Fruit fly (Drosophila melanogaster) whole organism, embryonic: ENCODE data around the gene CG4297.

Source experiments
- Atf6 ChIP-seq: fragments of 200-800 bp; sonication (Bioruptor generic); IDR thresholded peaks from 2 replicates; pipeline ENCODE4 v1.3.6; 2022; ENCODE audit warnings: missing biosample characterization, missing genetic modification characterization
- B-H2 ChIP-seq: fragments of 200-800 bp; sonication (Bioruptor generic); optimal IDR thresholded peaks from 2 replicates; lab custom pipeline; 2018; ENCODE audit warnings: missing biosample characterization, mild to moderate bottlenecking, missing genetic modification characterization
- Bgb ChIP-seq: fragments of 200-800 bp; sonication (Bioruptor generic); IDR thresholded peaks from 2 replicates; pipeline ENCODE4 v1.3.6; 2022; ENCODE audit warnings: missing biosample characterization, missing genetic modification characterization; ENCODE audit not compliant: partially characterized antibody
- CG10274 ChIP-seq: fragments of 200-800 bp; sonication (Bioruptor generic); optimal IDR thresholded peaks from 3 replicates; lab custom pipeline; 2017; ENCODE audit warnings: missing biosample characterization, mild to moderate bottlenecking, missing genetic modification characterization
- CG10462 ChIP-seq: fragments of 200-800 bp; sonication (Bioruptor generic); optimal IDR thresholded peaks from 2 replicates; lab custom pipeline; 2016; ENCODE audit warnings: missing biosample characterization, missing genetic modification characterization
- CG11093 ChIP-seq: fragments of 200-800 bp; sonication (Bioruptor generic); IDR thresholded peaks from 3 replicates; pipeline ENCODE4 v1.3.6; 2022; ENCODE audit warnings: missing biosample characterization, missing genetic modification characterization
- CG12155 ChIP-seq: fragments of 200-800 bp; sonication (Bioruptor generic); optimal IDR thresholded peaks from 3 replicates; lab custom pipeline; 2016; ENCODE audit warnings: missing biosample characterization, missing genetic modification characterization
- CG13624 ChIP-seq: fragments of 200-800 bp; sonication (Bioruptor generic); optimal IDR thresholded peaks from 2 replicates; lab custom pipeline; 2016; ENCODE audit warnings: missing biosample characterization, missing genetic modification characterization
- CG13775 ChIP-seq: fragments of 200-800 bp; sonication (Bioruptor generic); optimal IDR thresholded peaks from 3 replicates; lab custom pipeline; 2017; ENCODE audit warnings: missing biosample characterization, mild to moderate bottlenecking, missing genetic modification characterization
- CG13894 ChIP-seq: fragments of 200-800 bp; sonication (Bioruptor generic); optimal IDR thresholded peaks from 3 replicates; lab custom pipeline; 2018; ENCODE audit warnings: missing biosample characterization, mild to moderate bottlenecking, missing genetic modification characterization, moderate library complexity
- CG14860 ChIP-seq: fragments of 200-800 bp; sonication (Bioruptor generic); IDR thresholded peaks from 3 replicates; pipeline ENCODE4 v1.3.6; 2022; ENCODE audit warnings: missing biosample characterization, missing genetic modification characterization; ENCODE audit not compliant: partially characterized antibody
- CG1647 ChIP-seq: fragments of 200-800 bp; sonication (Bioruptor generic); optimal IDR thresholded peaks from 3 replicates; lab custom pipeline; 2016; ENCODE audit warnings: missing biosample characterization, missing genetic modification characterization
- CG17186 ChIP-seq: fragments of 200-800 bp; sonication (Bioruptor generic); optimal IDR thresholded peaks from 3 replicates; lab custom pipeline; 2017; ENCODE audit warnings: missing biosample characterization, missing genetic modification reagents, missing genetic modification characterization
- CG17829 ChIP-seq: fragments of 200-800 bp; optimal IDR thresholded peaks from 2 replicates; lab custom pipeline; 2019; ENCODE audit warnings: missing biosample characterization, mild to moderate bottlenecking, missing genetic modification characterization, moderate library complexity
- CG2116 ChIP-seq: fragments of 200-800 bp; sonication (Bioruptor generic); optimal IDR thresholded peaks from 3 replicates; lab custom pipeline; 2018; ENCODE audit warnings: missing biosample characterization, mild to moderate bottlenecking, missing genetic modification characterization
- CG32767 ChIP-seq: fragments of 200-800 bp; sonication (Bioruptor generic); IDR thresholded peaks from 2 replicates; pipeline ENCODE4 v1.3.6; 2022; ENCODE audit warnings: missing biosample characterization, missing genetic modification characterization
- CG33557 ChIP-seq: fragments of 200-800 bp; sonication (Bioruptor generic); optimal IDR thresholded peaks from 2 replicates; lab custom pipeline; 2019; ENCODE audit warnings: missing biosample characterization, mild to moderate bottlenecking, missing genetic modification characterization, moderate library complexity
- CG6272 ChIP-seq: fragments of 200-800 bp; sonication (Bioruptor generic); IDR thresholded peaks from 2 replicates; pipeline ENCODE4 v1.3.6; 2022; ENCODE audit warnings: missing biosample characterization, missing genetic modification characterization
- CG7556 ChIP-seq: fragments of 200-800 bp; sonication (Bioruptor generic); optimal IDR thresholded peaks from 2 replicates; lab custom pipeline; 2017; ENCODE audit warnings: missing biosample characterization, mild to moderate bottlenecking, missing genetic modification characterization
- CG7745 ChIP-seq: fragments of 200-800 bp; sonication (Bioruptor generic); optimal IDR thresholded peaks from 2 replicates; lab custom pipeline; 2018; ENCODE audit warnings: missing biosample characterization, mild to moderate bottlenecking, missing genetic modification characterization, moderate library complexity
- CG7987 ChIP-seq: fragments of 200-800 bp; sonication (Bioruptor generic); optimal IDR thresholded peaks from 2 replicates; lab custom pipeline; 2018; ENCODE audit warnings: missing biosample characterization, mild to moderate bottlenecking, missing genetic modification characterization, moderate library complexity
- Dbx ChIP-seq: fragments of 200-800 bp; sonication (Bioruptor generic); IDR thresholded peaks from 3 replicates; pipeline ENCODE4 v1.3.6; 2022; ENCODE audit warnings: missing biosample characterization, missing genetic modification characterization
- H15 ChIP-seq: fragments of 200-800 bp; sonication (Bioruptor generic); IDR thresholded peaks from 3 replicates; pipeline ENCODE4 v1.3.6; 2022; ENCODE audit warnings: missing biosample characterization, missing genetic modification characterization
- HLH4C ChIP-seq: fragments of 200-800 bp; sonication (Bioruptor generic); IDR thresholded peaks from 3 replicates; pipeline ENCODE4 v1.3.6; 2022; ENCODE audit warnings: missing biosample characterization, missing genetic modification characterization; ENCODE audit not compliant: partially characterized antibody
- Mad ChIP-seq: fragments of 200-800 bp; sonication (Bioruptor generic); optimal IDR thresholded peaks from 2 replicates; lab custom pipeline; 2016; ENCODE audit warnings: missing biosample characterization, missing genetic modification characterization
- Myb ChIP-seq: fragments of 200-800 bp; sonication (Bioruptor generic); optimal IDR thresholded peaks from 2 replicates; lab custom pipeline; 2016; ENCODE audit warnings: missing biosample characterization, missing genetic modification characterization
- NC2β ChIP-seq: fragments of 200-800 bp; sonication (Bioruptor generic); optimal IDR thresholded peaks from 2 replicates; lab custom pipeline; 2016; ENCODE audit warnings: missing biosample characterization, missing genetic modification characterization
- Oli ChIP-seq: fragments of 200-800 bp; sonication (Bioruptor generic); optimal IDR thresholded peaks from 2 replicates; lab custom pipeline; 2018; ENCODE audit warnings: missing biosample characterization, mild to moderate bottlenecking, missing genetic modification characterization, moderate library complexity
- Six4 ChIP-seq: fragments of 200-800 bp; sonication (Bioruptor generic); optimal IDR thresholded peaks from 2 replicates; lab custom pipeline; 2016; ENCODE audit warnings: missing biosample characterization, missing genetic modification characterization
- Sry-β ChIP-seq: fragments of 200-800 bp; sonication (Bioruptor generic); optimal IDR thresholded peaks from 2 replicates; lab custom pipeline; 2018; ENCODE audit warnings: missing biosample characterization, mild to moderate bottlenecking, missing genetic modification characterization, moderate library complexity
- Stat92E ChIP-seq, 3 experiments: fragments of >200 bp in 2 of 3; fragments of 200-800 bp in 1 of 3; sonication (Bioruptor generic) in 1 of 3; optimal IDR thresholded peaks; 2 replicates each; lab custom pipeline; 2017 to 2019; ENCODE audit warnings: missing biosample characterization in 3 of 3, missing genetic modification characterization in 3 of 3, mild to moderate bottlenecking in 1 of 3, moderate library complexity in 1 of 3
- Usf ChIP-seq: fragments of 200-800 bp; sonication (Bioruptor generic); optimal IDR thresholded peaks from 2 replicates; lab custom pipeline; 2017; ENCODE audit warnings: missing genotype, missing biosample characterization, missing genetic modification characterization
- ac ChIP-seq: fragments of 200-800 bp; sonication (Bioruptor generic); optimal IDR thresholded peaks from 3 replicates; lab custom pipeline; 2017; ENCODE audit warnings: missing biosample characterization, mild to moderate bottlenecking, missing genetic modification characterization
- aop ChIP-seq: fragments of 200-800 bp; sonication (Bioruptor generic); IDR thresholded peaks from 2 replicates; pipeline ENCODE4 v1.3.6; 2022; ENCODE audit warnings: missing biosample characterization, missing genetic modification characterization
- az2 ChIP-seq: fragments of 200-800 bp; sonication (Bioruptor generic); optimal IDR thresholded peaks from 3 replicates; lab custom pipeline; 2016; ENCODE audit warnings: missing biosample characterization, missing genetic modification characterization
- bbx ChIP-seq: fragments of 200-800 bp; sonication (Bioruptor generic); IDR thresholded peaks from 2 replicates; pipeline ENCODE4 v1.3.6; 2022; ENCODE audit warnings: missing biosample characterization, missing genetic modification characterization; ENCODE audit not compliant: partially characterized antibody
- chn ChIP-seq: fragments of 200-800 bp; sonication (Bioruptor generic); optimal IDR thresholded peaks from 2 replicates; lab custom pipeline; 2016; ENCODE audit warnings: missing biosample characterization, missing genetic modification characterization
- cwo ChIP-seq: fragments of 200-800 bp; sonication (Bioruptor generic); optimal IDR thresholded peaks from 3 replicates; lab custom pipeline; 2017; ENCODE audit warnings: missing biosample characterization, missing genetic modification characterization, mild to moderate bottlenecking, moderate library complexity, missing genetic modification reagents
- en ChIP-seq: fragments of 200-800 bp; sonication (Bioruptor generic); optimal IDR thresholded peaks from 2 replicates; lab custom pipeline; 2016; ENCODE audit warnings: missing biosample characterization, missing genetic modification characterization
- gsb-n ChIP-seq: fragments of 200-800 bp; sonication (Bioruptor generic); optimal IDR thresholded peaks from 3 replicates; lab custom pipeline; 2018; ENCODE audit warnings: missing biosample characterization, mild to moderate bottlenecking, missing genetic modification characterization
- gt ChIP-seq: fragments of 200-800 bp; sonication (Bioruptor generic); IDR thresholded peaks from 2 replicates; pipeline ENCODE4 v1.3.6; 2022; ENCODE audit warnings: missing biosample characterization, missing genetic modification characterization
- luna ChIP-seq: fragments of 200-800 bp; sonication (Bioruptor generic); optimal IDR thresholded peaks from 2 replicates; lab custom pipeline; 2016; ENCODE audit warnings: missing biosample characterization, missing genetic modification characterization
- nom ChIP-seq: fragments of 200-800 bp; sonication (Bioruptor generic); optimal IDR thresholded peaks from 2 replicates; lab custom pipeline; 2017; ENCODE audit warnings: missing biosample characterization, missing genetic modification characterization, mild to moderate bottlenecking, moderate library complexity, missing genetic modification reagents
- pho ChIP-seq: fragments of 200-800 bp; sonication (Bioruptor generic); optimal IDR thresholded peaks from 2 replicates; lab custom pipeline; 2016; ENCODE audit warnings: missing biosample characterization, missing genetic modification characterization
- pnt ChIP-seq: fragments of 200-800 bp; sonication (Bioruptor generic); optimal IDR thresholded peaks from 3 replicates; lab custom pipeline; 2016; ENCODE audit warnings: missing biosample characterization, missing genetic modification characterization
- sim ChIP-seq: fragments of 200-800 bp; sonication (Bioruptor generic); IDR thresholded peaks from 2 replicates; pipeline ENCODE4 v1.3.6; 2022; ENCODE audit warnings: missing biosample characterization, missing genetic modification characterization
- trh ChIP-seq: fragments of 200-800 bp; sonication (Bioruptor generic); optimal IDR thresholded peaks from 2 replicates; lab custom pipeline; 2016; ENCODE audit warnings: missing biosample characterization, missing genetic modification characterization
- twi ChIP-seq: fragments of 200-800 bp; optimal IDR thresholded peaks from 2 replicates; lab custom pipeline; 2019; ENCODE audit warnings: missing biosample characterization, mild to moderate bottlenecking, missing genetic modification characterization, moderate library complexity
- zf30C ChIP-seq: fragments of 200-800 bp; sonication (Bioruptor generic); optimal IDR thresholded peaks from 3 replicates; lab custom pipeline; 2018; ENCODE audit warnings: missing biosample characterization, mild to moderate bottlenecking, missing genetic modification characterization

CG4297 gene

DNA sequence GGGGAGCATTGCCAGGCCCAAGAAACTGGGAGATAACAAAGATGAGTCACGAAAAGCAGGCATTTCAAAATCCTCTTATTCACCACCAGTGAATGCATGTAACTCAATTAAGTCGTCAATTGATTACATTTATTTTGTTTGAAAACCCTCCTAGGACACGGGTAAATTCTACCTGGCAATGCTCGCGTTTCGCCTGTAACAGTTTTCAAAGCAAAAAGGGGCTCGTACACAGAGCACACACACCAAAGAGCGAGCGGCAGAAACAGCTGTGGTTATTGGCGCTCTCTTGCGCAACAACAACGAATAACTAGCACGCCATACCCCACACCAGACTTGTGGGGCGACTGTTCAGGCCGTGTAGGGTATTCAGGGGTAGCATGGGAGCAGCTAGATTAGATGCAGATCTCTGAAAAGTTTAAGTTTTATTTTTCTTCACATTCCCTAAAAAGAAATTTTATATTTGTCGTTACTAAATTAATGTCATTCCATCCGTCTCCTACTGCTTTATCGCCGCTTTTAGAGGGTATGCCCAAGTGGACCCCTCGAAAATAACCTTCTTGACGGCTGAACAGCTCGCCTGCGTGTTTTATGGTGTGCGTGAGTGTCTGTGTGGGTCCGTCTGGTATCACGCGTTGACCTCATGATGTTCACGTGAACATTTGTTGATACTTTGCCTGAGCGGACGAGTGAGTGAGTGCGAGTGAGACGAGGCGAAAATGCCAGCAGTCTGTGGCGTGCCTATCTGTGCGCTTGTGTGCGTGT is 8.8 kb upstream of the CG4297 start (continued):
- TF ChIP-seq Stat92E (GFP tag; optimal IDR thresholded peaks at IDR 0.05; lab: Kevin White, UChicago), result peak in 1 of 3 experiments; percentile 100
- peak; percentile 100 for TF ChIP-seq NC2β (GFP tag; lab: Kevin White, UChicago)
- TF ChIP-seq Myb (GFP tag; lab: Kevin White, UChicago), result peak; percentile 99
- TF ChIP-seq H15 (GFP tag; lab: Robert Waterston, UW), result no peak
- peak; percentile 100 for TF ChIP-seq CG11093 (GFP tag; lab: Robert Waterston, UW)
- TF ChIP-seq CG17186, result peak; percentile 98
- TF ChIP-seq Six4 (GFP tag; lab: Kevin White, UChicago), result peak; percentile 100
- TF ChIP-seq Sry-β (GFP tag; lab: Kevin White, UChicago), result peak; percentile 84
- peak; percentile 100 for TF ChIP-seq CG6272 (GFP tag; lab: Robert Waterston, UW)
- no peak for TF ChIP-seq HLH4C (GFP tag; lab: Robert Waterston, UW)
- peak; percentile 100 for TF ChIP-seq luna (GFP tag; lab: Kevin White, UChicago)
- no peak for TF ChIP-seq Atf6
- peak; percentile 98 for TF ChIP-seq CG10274 (GFP tag; lab: Kevin White, UChicago)
- peak; percentile 97 for TF ChIP-seq CG7745 (tag; lab: Kevin White, UChicago)
- TF ChIP-seq Dbx, result no peak
- TF ChIP-seq CG2116, result peak; percentile 96
- peak; percentile 100 for TF ChIP-seq CG10462 (GFP tag; lab: Kevin White, UChicago)
- TF ChIP-seq CG7987 (GFP tag; lab: Kevin White, UChicago), result peak; percentile 100
- peak; percentile 100 for TF ChIP-seq pnt (GFP tag; lab: Kevin White, UChicago)
- TF ChIP-seq aop (GFP tag; lab: Robert Waterston, UW), result no peak
- TF ChIP-seq sim (GFP tag; lab: Robert Waterston, UW), result no peak
- TF ChIP-seq gsb-n (tag; lab: Kevin White, UChicago), result peak; percentile 100
- no peak for TF ChIP-seq CG14860 (GFP tag; lab: Robert Waterston, UW)
- no peak for TF ChIP-seq bbx (GFP tag; lab: Robert Waterston, UW)
- no peak for TF ChIP-seq Bgb
- peak; percentile 100 for TF ChIP-seq trh (GFP tag; lab: Kevin White, UChicago)
- TF ChIP-seq ac (GFP tag; lab: Kevin White, UChicago), result peak; percentile 100
- TF ChIP-seq cwo (GFP tag; lab: Kevin White, UChicago), result peak; percentile 100
- TF ChIP-seq Oli, result peak; percentile 100
- peak; percentile 100 for TF ChIP-seq CG12155 (GFP tag; lab: Kevin White, UChicago)
- peak; percentile 100 for TF ChIP-seq CG1647 (GFP tag; lab: Kevin White, UChicago)
- peak; percentile 99 for TF ChIP-seq B-H2 (GFP tag; lab: Kevin White, UChicago)
- TF ChIP-seq Mad (GFP tag; lab: Kevin White, UChicago), result peak; percentile 100
- TF ChIP-seq zf30C (GFP tag; lab: Kevin White, UChicago), result peak; percentile 59
- TF ChIP-seq en (GFP tag; lab: Kevin White, UChicago), result peak; percentile 100
- TF ChIP-seq Usf (GFP tag; lab: Kevin White, UChicago), result peak; percentile 100
- TF ChIP-seq CG33557 (GFP tag; lab: Kevin White, UChicago), result peak; percentile 100
- TF ChIP-seq pho (GFP tag; lab: Kevin White, UChicago), result peak; percentile 100
- TF ChIP-seq CG13894 (tag; lab: Kevin White, UChicago), result peak; percentile 100
- TF ChIP-seq CG32767 (GFP tag; lab: Robert Waterston, UW), result no peak
- peak; percentile 100 for TF ChIP-seq chn
- TF ChIP-seq gt (GFP tag; lab: Robert Waterston, UW), result no peak
- peak; percentile 100 for TF ChIP-seq CG13775 (GFP tag; lab: Kevin White, UChicago)
- peak; percentile 100 for TF ChIP-seq CG17829 (tag; lab: Kevin White, UChicago)
- peak; percentile 100 for TF ChIP-seq CG13624 (GFP tag; lab: Kevin White, UChicago)
- TF ChIP-seq CG7556 (GFP tag; lab: Kevin White, UChicago), result peak; percentile 100
- peak; percentile 100 for TF ChIP-seq nom (GFP tag; lab: Kevin White, UChicago)
- TF ChIP-seq az2 (GFP tag; lab: Kevin White, UChicago), result peak; percentile 100
- peak; percentile 100 for TF ChIP-seq twi (tag; lab: Kevin White, UChicago)
